Fruit fly (Drosophila melanogaster) whole organism, embryonic: ENCODE results near the gene mAcon1.

Source experiments
- Adf1 ChIP-seq: fragments of 200-800 bp; sonication (Bioruptor generic); IDR thresholded peaks from 2 replicates; pipeline ENCODE4 v1.3.6; 2022; ENCODE audit warnings: missing biosample characterization, missing genetic modification characterization
- Aef1 ChIP-seq: fragments of 200-800 bp; sonication (Bioruptor generic); IDR thresholded peaks from 3 replicates; pipeline ENCODE4 v1.3.6; 2022; ENCODE audit warnings: missing biosample characterization, missing genetic modification characterization
- Antp ChIP-seq: fragments of 200-800 bp; sonication (Bioruptor generic); optimal IDR thresholded peaks from 3 replicates; lab custom pipeline; 2016; ENCODE audit warnings: missing biosample characterization, missing genetic modification characterization
- Asciz ChIP-seq: fragments of 200-800 bp; sonication (Bioruptor generic); optimal IDR thresholded peaks from 2 replicates; lab custom pipeline; 2017; ENCODE audit warnings: missing biosample characterization, mild to moderate bottlenecking, missing genetic modification characterization, missing genetic modification reagents
- Bdp1 ChIP-seq: fragments of 200-800 bp; sonication (Bioruptor generic); optimal IDR thresholded peaks from 3 replicates; lab custom pipeline; 2016; ENCODE audit warnings: missing biosample characterization, missing genetic modification characterization
- BtbVII ChIP-seq: fragments of 200-800 bp; sonication (Bioruptor generic); optimal IDR thresholded peaks from 3 replicates; lab custom pipeline; 2017; ENCODE audit warnings: missing biosample characterization, mild to moderate bottlenecking, missing genetic modification characterization
- C15 ChIP-seq: fragments of 200-800 bp; sonication (Bioruptor generic); IDR thresholded peaks from 3 replicates; pipeline ENCODE4 v1.3.6; 2022; ENCODE audit warnings: missing biosample characterization, missing genetic modification characterization
- CG10209 ChIP-seq: fragments of 200-800 bp; sonication (Bioruptor generic); optimal IDR thresholded peaks from 3 replicates; lab custom pipeline; 2017; ENCODE audit warnings: missing biosample characterization, mild to moderate bottlenecking, missing genetic modification characterization, missing genetic modification reagents
- CG10565 ChIP-seq: fragments of 200-800 bp; sonication (Bioruptor generic); optimal IDR thresholded peaks from 3 replicates; lab custom pipeline; 2016; ENCODE audit warnings: missing biosample characterization, mild to moderate bottlenecking, missing genetic modification characterization
- CG10654 ChIP-seq: fragments of 200-800 bp; sonication (Bioruptor generic); optimal IDR thresholded peaks from 2 replicates; lab custom pipeline; 2016; ENCODE audit warnings: missing biosample characterization, missing genetic modification characterization
- CG13624 ChIP-seq: fragments of 200-800 bp; sonication (Bioruptor generic); optimal IDR thresholded peaks from 2 replicates; lab custom pipeline; 2016; ENCODE audit warnings: missing biosample characterization, missing genetic modification characterization
- CG13894 ChIP-seq: fragments of 200-800 bp; sonication (Bioruptor generic); optimal IDR thresholded peaks from 3 replicates; lab custom pipeline; 2018; ENCODE audit warnings: missing biosample characterization, mild to moderate bottlenecking, missing genetic modification characterization, moderate library complexity
- CG14014 ChIP-seq: fragments of 200-800 bp; sonication (Bioruptor generic); IDR thresholded peaks from 2 replicates; pipeline ENCODE4 v1.3.6; 2022; ENCODE audit warnings: missing biosample characterization, missing genetic modification characterization
- CG14860 ChIP-seq: fragments of 200-800 bp; sonication (Bioruptor generic); IDR thresholded peaks from 3 replicates; pipeline ENCODE4 v1.3.6; 2022; ENCODE audit warnings: missing biosample characterization, missing genetic modification characterization; ENCODE audit not compliant: partially characterized antibody
- CG15696 ChIP-seq: fragments of 200-800 bp; sonication (Bioruptor generic); optimal IDR thresholded peaks from 2 replicates; lab custom pipeline; 2019; ENCODE audit warnings: missing biosample characterization, mild to moderate bottlenecking, missing genetic modification characterization, moderate library complexity
- CG1647 ChIP-seq: fragments of 200-800 bp; sonication (Bioruptor generic); optimal IDR thresholded peaks from 3 replicates; lab custom pipeline; 2016; ENCODE audit warnings: missing biosample characterization, missing genetic modification characterization
- CG18764 ChIP-seq: fragments of 200-800 bp; sonication (Bioruptor generic); optimal IDR thresholded peaks from 3 replicates; lab custom pipeline; 2016; ENCODE audit warnings: missing biosample characterization, missing genetic modification characterization
- CG30020 ChIP-seq: fragments of 200-800 bp; optimal IDR thresholded peaks from 2 replicates; lab custom pipeline; 2019; ENCODE audit warnings: missing biosample characterization, mild to moderate bottlenecking, missing genetic modification characterization, moderate library complexity
- CG33557 ChIP-seq: fragments of 200-800 bp; sonication (Bioruptor generic); optimal IDR thresholded peaks from 2 replicates; lab custom pipeline; 2019; ENCODE audit warnings: missing biosample characterization, mild to moderate bottlenecking, missing genetic modification characterization, moderate library complexity
- CG4404 ChIP-seq: fragments of 200-800 bp; sonication (Bioruptor generic); IDR thresholded peaks from 2 replicates; pipeline ENCODE4 v1.3.6; 2022; ENCODE audit warnings: missing biosample characterization, missing genetic modification characterization
- CG8089 ChIP-seq: fragments of 200-800 bp; sonication (Bioruptor generic); optimal IDR thresholded peaks from 3 replicates; lab custom pipeline; 2016; ENCODE audit warnings: missing biosample characterization, missing genetic modification characterization
- CG9817 ChIP-seq: fragments of 200-800 bp; sonication (Bioruptor generic); optimal IDR thresholded peaks from 2 replicates; lab custom pipeline; 2018; ENCODE audit warnings: missing biosample characterization, mild to moderate bottlenecking, missing genetic modification characterization, moderate library complexity
- CoRest ChIP-seq: fragments of 200-800 bp; sonication (Bioruptor generic); optimal IDR thresholded peaks from 3 replicates; lab custom pipeline; 2018; ENCODE audit warnings: missing biosample characterization, mild to moderate bottlenecking, missing genetic modification characterization, moderate library complexity
- Dad ChIP-seq: fragments of 200-800 bp; sonication (Bioruptor generic); optimal IDR thresholded peaks from 3 replicates; lab custom pipeline; 2016; ENCODE audit warnings: missing biosample characterization, missing genetic modification characterization
- E2f1 ChIP-seq: fragments of 200-800 bp; sonication (Bioruptor generic); IDR thresholded peaks from 2 replicates; pipeline ENCODE4 v1.3.6; 2022; ENCODE audit warnings: missing biosample characterization, missing genetic modification characterization
- Hr51 ChIP-seq, 2 experiments: fragments of 200-800 bp; sonication (Bioruptor generic); optimal IDR thresholded peaks; 2 replicates in 1 of 2; 3 replicates in 1 of 2; lab custom pipeline; 2016 to 2018; ENCODE audit warnings: missing biosample characterization in 2 of 2, missing genetic modification characterization in 2 of 2, mild to moderate bottlenecking in 1 of 2, moderate library complexity in 1 of 2
- Lim3 ChIP-seq: fragments of 200-800 bp; sonication (Bioruptor generic); IDR thresholded peaks from 2 replicates; pipeline ENCODE4 v1.3.6; 2022; ENCODE audit warnings: missing biosample characterization, missing genetic modification characterization
- MESR4 ChIP-seq: fragments of 200-800 bp; sonication (Bioruptor generic); optimal IDR thresholded peaks from 2 replicates; lab custom pipeline; 2018; ENCODE audit warnings: missing biosample characterization, mild to moderate bottlenecking, missing genetic modification characterization, moderate library complexity
- Oli ChIP-seq: fragments of 200-800 bp; sonication (Bioruptor generic); optimal IDR thresholded peaks from 2 replicates; lab custom pipeline; 2018; ENCODE audit warnings: missing biosample characterization, mild to moderate bottlenecking, missing genetic modification characterization, moderate library complexity
- Usf ChIP-seq: fragments of 200-800 bp; sonication (Bioruptor generic); optimal IDR thresholded peaks from 2 replicates; lab custom pipeline; 2017; ENCODE audit warnings: missing genotype, missing biosample characterization, missing genetic modification characterization
- Vsx1 ChIP-seq: fragments of 200-800 bp; sonication (Bioruptor generic); optimal IDR thresholded peaks from 2 replicates; lab custom pipeline; 2017; ENCODE audit warnings: missing biosample characterization, mild to moderate bottlenecking, missing genetic modification characterization, missing genetic modification reagents
- bab2 ChIP-seq: fragments of 200-800 bp; sonication (Bioruptor generic); optimal IDR thresholded peaks from 2 replicates; lab custom pipeline; 2016; ENCODE audit warnings: missing biosample characterization, missing genetic modification characterization
- bbx ChIP-seq: fragments of 200-800 bp; sonication (Bioruptor generic); IDR thresholded peaks from 2 replicates; pipeline ENCODE4 v1.3.6; 2022; ENCODE audit warnings: missing biosample characterization, missing genetic modification characterization; ENCODE audit not compliant: partially characterized antibody
- btn ChIP-seq: fragments of 200-800 bp; sonication (Bioruptor generic); optimal IDR thresholded peaks from 2 replicates; lab custom pipeline; 2016; ENCODE audit warnings: missing biosample characterization, missing genetic modification characterization
- cad ChIP-seq: fragments of >200 bp; optimal IDR thresholded peaks from 2 replicates; lab custom pipeline; 2017; ENCODE audit warnings: missing biosample characterization, missing genetic modification characterization
- chinmo ChIP-seq: fragments of 200-800 bp; sonication (Bioruptor generic); IDR thresholded peaks from 4 replicates; pipeline ENCODE4 v1.3.6; 2022; ENCODE audit warnings: missing biosample characterization, missing genetic modification characterization; ENCODE audit not compliant: partially characterized antibody
- croc ChIP-seq: fragments of 200-800 bp; sonication (Bioruptor generic); conservative IDR thresholded peaks from 3 replicates; pipeline ENCODE4 v1.3.6; 2022; ENCODE audit warnings: missing biosample characterization, missing genetic modification characterization
- ewg ChIP-seq: fragments of 200-800 bp; sonication (Bioruptor generic); optimal IDR thresholded peaks from 3 replicates; lab custom pipeline; 2017; ENCODE audit warnings: mild to moderate bottlenecking, missing biosample characterization, missing genetic modification reagents, missing genetic modification characterization
- fd64A ChIP-seq: fragments of 200-800 bp; sonication (Bioruptor generic); optimal IDR thresholded peaks from 3 replicates; lab custom pipeline; 2018; ENCODE audit warnings: missing biosample characterization, mild to moderate bottlenecking, missing genetic modification characterization
- gt ChIP-seq: fragments of 200-800 bp; sonication (Bioruptor generic); IDR thresholded peaks from 2 replicates; pipeline ENCODE4 v1.3.6; 2022; ENCODE audit warnings: missing biosample characterization, missing genetic modification characterization
- hth ChIP-seq: fragments of >200 bp; optimal IDR thresholded peaks from 2 replicates; lab custom pipeline; 2017; ENCODE audit warnings: inconsistent platforms
- ind ChIP-seq: fragments of 200-800 bp; sonication (Bioruptor generic); optimal IDR thresholded peaks from 3 replicates; lab custom pipeline; 2016; ENCODE audit warnings: missing biosample characterization, missing genetic modification characterization
- luna ChIP-seq: fragments of 200-800 bp; sonication (Bioruptor generic); optimal IDR thresholded peaks from 2 replicates; lab custom pipeline; 2016; ENCODE audit warnings: missing biosample characterization, missing genetic modification characterization
- pnt ChIP-seq: fragments of 200-800 bp; sonication (Bioruptor generic); optimal IDR thresholded peaks from 3 replicates; lab custom pipeline; 2016; ENCODE audit warnings: missing biosample characterization, missing genetic modification characterization
- pros ChIP-seq: fragments of 200-800 bp; sonication (Bioruptor generic); optimal IDR thresholded peaks from 3 replicates; lab custom pipeline; 2019; ENCODE audit warnings: missing biosample characterization, mild to moderate bottlenecking, missing genetic modification characterization, moderate library complexity
- sc ChIP-seq, 3 experiments: fragments of >200 bp in 2 of 3; fragments of 200-800 bp in 1 of 3; sonication (Bioruptor generic) in 1 of 3; optimal IDR thresholded peaks; 2 replicates in 2 of 3; 3 replicates in 1 of 3; lab custom pipeline; 2017; ENCODE audit warnings: mild to moderate bottlenecking in 1 of 3, missing biosample characterization in 1 of 3, missing genetic modification characterization in 1 of 3, missing genetic modification reagents in 1 of 3
- sens ChIP-seq: fragments of 200-800 bp; sonication (Bioruptor generic); peaks from one replicate; lab custom pipeline; 2016; ENCODE audit warnings: missing biosample characterization, missing genetic modification characterization
- sisA ChIP-seq: fragments of 200-800 bp; sonication (Bioruptor generic); IDR thresholded peaks from 2 replicates; pipeline ENCODE4 v1.3.6; 2022; ENCODE audit warnings: missing biosample characterization, missing genetic modification characterization
- slp2 ChIP-seq: fragments of 200-800 bp; sonication (Bioruptor generic); optimal IDR thresholded peaks from 2 replicates; lab custom pipeline; 2016; ENCODE audit warnings: missing biosample characterization, missing genetic modification characterization
- tgo ChIP-seq: fragments of 200-800 bp; sonication (Bioruptor generic); IDR thresholded peaks from 3 replicates; pipeline ENCODE4 v1.3.6; 2022; ENCODE audit warnings: missing biosample characterization, missing genetic modification characterization
- z ChIP-seq: fragments of 200-800 bp; sonication (Bioruptor generic); IDR thresholded peaks from 3 replicates; pipeline ENCODE4 v1.3.6; 2022; ENCODE audit warnings: missing biosample characterization, missing genetic modification characterization

The mAcon1 gene

dm6 chr2L:21149053-21149452 is 19.3 kb upstream of the mAcon1 start (continued):
- TF ChIP-seq CoRest (tag; lab: Kevin White, UChicago) (peak; percentile 66), CG14860 (GFP tag; lab: Robert Waterston, UW) (peak; percentile 35; the same call in 2 of the 3 replicates), CG30020 (tag; lab: Kevin White, UChicago) (peak; percentile 59), Oli (no peak), Asciz (peak; percentile 35), chinmo (GFP tag; lab: Robert Waterston, UW) (no peak), MESR4 (GFP tag; lab: Kevin White, UChicago) (no peak), Hr51 (GFP tag; optimal IDR thresholded peaks at IDR 0.05; lab: Kevin White, UChicago) (peak in 1 of 2 experiments; percentile 70), CG4404 (GFP tag; lab: Robert Waterston, UW) (no peak), fd64A (GFP tag; lab: Kevin White, UChicago) (no peak), sisA (peak; percentile 30), gt (GFP tag; lab: Robert Waterston, UW) (no peak), E2f1 (GFP tag; lab: Robert Waterston, UW) (peak; percentile 60), tgo (peak; percentile 42; the same call in 1 of the 3 replicates), Lim3 (GFP tag; lab: Robert Waterston, UW) (no peak), Aef1 (peak; percentile 32; the same call in 1 of the 3 replicates), btn (GFP tag; lab: Kevin White, UChicago) (no peak), croc (GFP tag; lab: Robert Waterston, UW) (no peak), slp2 (GFP tag; lab: Kevin White, UChicago) (no peak), z (no peak), Usf (GFP tag; lab: Kevin White, UChicago) (no peak), CG10654 (GFP tag; lab: Kevin White, UChicago) (peak; percentile 16), hth (no peak), CG13624 (GFP tag; lab: Kevin White, UChicago) (no peak), sens (GFP tag; lab: Kevin White, UChicago) (peak; percentile 31), Dad (GFP tag; lab: Kevin White, UChicago) (no peak), CG10565 (GFP tag; lab: Kevin White, UChicago) (no peak), CG10209 (GFP tag; lab: Kevin White, UChicago) (peak; percentile 25), sc (optimal IDR thresholded peaks at IDR 0.05; lab: Kevin White, UChicago) (no peak), sc (GFP tag; optimal IDR thresholded peaks at IDR 0.05; lab: Kevin White, UChicago) (no peak), CG1647 (no peak), Bdp1 (GFP tag; lab: Kevin White, UChicago) (no peak), CG14014 (GFP tag; lab: Robert Waterston, UW) (peak; percentile 66), ind (peak; percentile 33), luna (GFP tag; lab: Kevin White, UChicago) (no peak), BtbVII (no peak), C15 (GFP tag; lab: Robert Waterston, UW) (no peak), Adf1 (no peak), CG15696 (peak; percentile 28), CG9817 (tag; lab: Kevin White, UChicago) (no peak), cad (no peak), CG13894 (peak; percentile 71), pros (GFP tag; lab: Kevin White, UChicago) (no peak), CG8089 (no peak), CG18764 (GFP tag; lab: Kevin White, UChicago) (no peak), Vsx1 (GFP tag; lab: Kevin White, UChicago) (no peak), pnt (GFP tag; lab: Kevin White, UChicago) (no peak), CG33557 (GFP tag; lab: Kevin White, UChicago) (peak; percentile 21), bab2 (GFP tag; lab: Kevin White, UChicago) (peak; percentile 18), Antp (GFP tag; lab: Kevin White, UChicago) (peak; percentile 14), ewg (GFP tag; lab: Kevin White, UChicago) (peak; percentile 29), bbx (GFP tag; lab: Robert Waterston, UW) (peak; percentile 58; the same call in 1 of the 2 replicates)
